Worm (Caenorhabditis elegans): Measurements from ENCODE around the gene C02F4.5.

- TF ChIP-seq bed-3 (GFP tag; optimal IDR thresholded peaks at IDR 0.05) (no peak), blmp-1 (tag; optimal IDR thresholded peaks at IDR 0.05) (no peak), unc-62 (GFP tag; optimal IDR thresholded peaks at IDR 0.05) (no peak), ceh-43 (GFP tag; optimal IDR thresholded peaks at IDR 0.05) (no peak), snpc-4 (tag; optimal IDR thresholded peaks at IDR 0.05) (no peak), nhr-76 (tag; optimal IDR thresholded peaks at IDR 0.05) (no peak), nhr-237 (tag; optimal IDR thresholded peaks at IDR 0.05) (no peak), flh-1 (GFP tag; optimal IDR thresholded peaks at IDR 0.05) (no peak), nhr-28 (tag; optimal IDR thresholded peaks at IDR 0.05) (no peak), drap-1 (GFP tag; optimal IDR thresholded peaks at IDR 0.05) (no peak), mep-1 (tag; optimal IDR thresholded peaks at IDR 0.05) (no peak), pha-4 (tag; optimal IDR thresholded peaks at IDR 0.05) (no peak), nhr-2 (tag; optimal IDR thresholded peaks at IDR 0.05) (no peak)
Measured at ce11 chrIV:10567822-10568221, 43.9 kb upstream of the C02F4.5 start.

Data from whole organism, mixed stage, embryonic.